Worm (Caenorhabditis elegans) whole organism, midembryonic: ENCODE measurements around the gene rad-54.L2.

Source experiments
- flt-1 ChIP-seq: fragments of 200-800 bp; sonication (Bioruptor generic); IDR thresholded peaks from 2 replicates; pipeline ENCODE4 v1.3.6; 2022; ENCODE audit warnings: missing genetic modification characterization, missing compliant biosample characterization
- med-1 ChIP-seq: sonication (generic microtip); optimal IDR thresholded peaks from 2 replicates; lab custom pipeline; 2017; ENCODE audit warnings: missing genetic modification characterization, mild to moderate bottlenecking, missing compliant biosample characterization, antibody characterized with exemption, missing genetic modification reagents; ENCODE audit not compliant: insufficient read depth
- ref-1 ChIP-seq: fragments of 200-800 bp; sonication (Bioruptor generic); conservative IDR thresholded peaks from 2 replicates; pipeline ENCODE4 v1.3.6; 2022; ENCODE audit warnings: missing genetic modification reagents, missing genetic modification characterization, missing compliant biosample characterization
- ztf-29 ChIP-seq: fragments of 200-800 bp; sonication (Bioruptor generic); IDR thresholded peaks from 2 replicates; pipeline ENCODE4 v1.3.6; 2022; ENCODE audit warnings: missing genetic modification reagents, missing genetic modification characterization, missing compliant biosample characterization

DNA sequence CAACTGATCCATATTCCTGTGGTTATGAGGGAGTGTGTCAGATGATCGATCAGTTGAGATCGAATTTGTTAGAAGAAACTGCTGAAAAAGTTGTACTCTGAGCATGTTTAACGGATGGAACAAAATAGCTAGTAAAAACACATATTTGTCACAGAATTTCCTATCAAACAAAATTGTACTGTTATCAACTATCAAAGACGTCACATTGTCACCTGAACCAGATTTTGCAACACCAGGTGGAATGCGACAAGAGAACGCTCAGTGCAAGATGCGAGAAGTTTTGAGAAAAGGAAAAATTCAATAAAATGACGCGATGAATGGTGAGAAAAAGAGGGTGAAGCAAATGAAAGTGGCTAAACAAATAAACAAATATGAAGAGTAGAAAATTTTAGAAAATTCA, 26.3 kb upstream of the rad-54.L2 start:
- TF ChIP-seq ztf-29 (GFP tag; lab: Robert Waterston, UW) (no peak), med-1 (GFP tag; lab: Kevin White, UChicago) (no peak), ref-1 (GFP tag; lab: Robert Waterston, UW) (no peak), flt-1 (GFP tag; lab: Robert Waterston, UW) (no peak)
